Worm (Caenorhabditis elegans) whole organism, mixed stage, embryonic: ENCODE measurements around the gene srh-1.

Experiments
- ceh-83 ChIP-seq: fragments of 200-800 bp; sonication (Bioruptor generic); optimal IDR thresholded peaks from 2 replicates; lab custom pipeline; 2018; ENCODE audit warnings: mild to moderate bottlenecking, missing genetic modification characterization, missing compliant biosample characterization
- lsy-2 ChIP-seq: fragments of 150-350 bp; optimal IDR thresholded peaks from 2 replicates; lab custom pipeline; 2014; ENCODE audit warnings: missing biosample characterization, missing genetic modification characterization
- pha-4 ChIP-seq: fragments of 150-350 bp; optimal IDR thresholded peaks from 2 replicates; lab custom pipeline; 2018; ENCODE audit warnings: missing biosample characterization, missing genetic modification reagents, missing genetic modification characterization
- ztf-11 ChIP-seq: fragments of 150-350 bp; optimal IDR thresholded peaks from 2 replicates; lab custom pipeline; 2014; ENCODE audit warnings: missing biosample characterization, missing genetic modification characterization

DNA sequence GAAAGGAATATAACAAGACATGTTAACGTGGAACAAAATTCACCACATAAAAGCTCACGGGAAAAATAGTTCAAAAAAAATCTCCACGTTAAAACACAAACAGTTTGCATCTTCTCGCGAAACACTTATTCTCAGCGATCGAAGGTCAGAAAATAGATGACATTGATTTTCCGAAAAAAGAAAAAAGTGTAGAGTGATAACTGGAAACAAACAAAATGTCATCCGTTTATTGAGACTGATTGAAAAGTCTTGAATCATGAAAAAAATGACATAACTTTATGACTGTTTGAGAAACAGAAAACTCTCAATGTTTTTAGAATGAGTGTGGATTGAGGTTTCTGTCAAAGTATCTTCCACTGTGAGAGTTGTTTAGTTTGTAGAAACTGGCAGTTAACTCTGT is 32.1 kb downstream of the srh-1 start, which contains the start of gene C55A6.4:
- TF ChIP-seq lsy-2 (no peak), ceh-83 (GFP tag; lab: Kevin White, UChicago) (no peak), pha-4 (tag; lab: Kevin White, UChicago) (no peak), ztf-11 (tag; lab: Kevin White, UChicago) (no peak)
